Worm (Caenorhabditis elegans): Measurements from ENCODE around the gene C34E7.3.

ce11 chrX:12979747-12980146 is 49.7 kb downstream of the C34E7.3 start:
- no peak for TF ChIP-seq T22C8.4 (GFP tag; IDR thresholded peaks at IDR 0.05)
- no peak for TF ChIP-seq flt-1 (GFP tag; IDR thresholded peaks at IDR 0.05)
- TF ChIP-seq ztf-23 (GFP tag; IDR thresholded peaks at IDR 0.05), result no peak
- TF ChIP-seq ref-1 (GFP tag; conservative IDR thresholded peaks at IDR 0.05), result no peak
- TF ChIP-seq tab-1 (GFP tag; IDR thresholded peaks at IDR 0.05), result no peak
- TF ChIP-seq cog-1 (tag; optimal IDR thresholded peaks at IDR 0.05), result no peak
- no peak for TF ChIP-seq ztf-29 (GFP tag; IDR thresholded peaks at IDR 0.05)
- no peak for TF ChIP-seq med-1 (GFP tag; optimal IDR thresholded peaks at IDR 0.05; ENCODE audit: insufficient read depth)
- no peak for TF ChIP-seq klf-2 (GFP tag; conservative IDR thresholded peaks at IDR 0.05)

Measured in whole organism, midembryonic.